Fruit fly (Drosophila melanogaster): ENCODE measurements around the gene CG9426.
A peak's percentile ranks its signal among the peaks of the same experiment; 100 is the strongest.
"Not testable (repeated sequence)": the region's sequence is repeated elsewhere in the genome, so short reads cannot be mapped to it uniquely, and the experiment has no call there.

CG9426 gene

DNA sequence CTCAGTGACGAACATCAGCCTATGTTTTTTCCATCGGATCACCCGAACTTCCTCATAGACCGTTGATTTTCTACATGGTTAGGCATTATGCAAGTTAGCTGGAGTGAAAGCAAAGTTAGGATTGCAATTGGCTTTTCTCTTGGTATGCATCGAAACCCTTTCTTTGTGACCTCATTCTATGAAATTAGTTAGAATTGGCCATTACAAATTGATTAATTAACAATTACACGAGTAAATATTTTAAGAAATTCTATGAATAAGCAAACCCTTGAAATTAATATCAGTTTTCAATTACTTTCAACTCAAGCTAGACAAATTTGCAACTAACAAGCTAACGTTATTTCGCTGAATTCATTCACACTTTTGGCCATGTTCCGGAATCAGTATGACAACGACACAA lies 12.0 kb upstream of the CG9426 start, which contains the start of gene Prosalpha6T:
TSS of gene Prosalpha6T (plus strand) at position 301 of the 400 bp plus-strand sequence.
- TF ChIP-seq noc (tag; optimal IDR thresholded peaks at IDR 0.05), result no peak

- TF ChIP-seq noc (tag; optimal IDR thresholded peaks at IDR 0.05), result no peak
Measured at dm6 chr2L:13229388-13229882, 9.7 kb upstream of the CG9426 start, which contains the start of gene CG16815. Gene CG16815, plus strand, starts transcription at chr2L:13229832.

DNA sequence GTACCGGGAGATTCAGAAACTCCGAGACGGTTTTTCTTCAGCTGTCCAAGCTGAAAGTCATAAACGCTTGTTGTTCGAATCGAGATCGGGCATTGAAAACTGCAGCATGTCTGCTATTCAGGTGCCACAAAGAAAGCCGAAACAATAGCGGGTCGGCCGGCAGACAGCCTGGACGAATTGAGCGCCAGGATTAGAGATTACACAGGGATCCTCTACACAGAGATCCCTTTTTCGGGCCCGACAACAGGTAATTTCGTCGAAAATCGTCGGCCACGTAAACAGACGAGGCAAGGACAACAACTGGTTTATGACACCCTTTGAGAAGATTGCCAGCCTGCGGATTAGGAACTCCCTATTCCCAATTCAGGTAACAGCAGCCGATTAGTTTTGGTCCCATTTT lies 7.5 kb upstream of the CG9426 start, which contains the start of gene CG16813:
TSS of gene CG16813 (plus strand) at position 288 of the 400 bp plus-strand sequence.
- no peak for TF ChIP-seq noc (tag; optimal IDR thresholded peaks at IDR 0.05)

DNA sequence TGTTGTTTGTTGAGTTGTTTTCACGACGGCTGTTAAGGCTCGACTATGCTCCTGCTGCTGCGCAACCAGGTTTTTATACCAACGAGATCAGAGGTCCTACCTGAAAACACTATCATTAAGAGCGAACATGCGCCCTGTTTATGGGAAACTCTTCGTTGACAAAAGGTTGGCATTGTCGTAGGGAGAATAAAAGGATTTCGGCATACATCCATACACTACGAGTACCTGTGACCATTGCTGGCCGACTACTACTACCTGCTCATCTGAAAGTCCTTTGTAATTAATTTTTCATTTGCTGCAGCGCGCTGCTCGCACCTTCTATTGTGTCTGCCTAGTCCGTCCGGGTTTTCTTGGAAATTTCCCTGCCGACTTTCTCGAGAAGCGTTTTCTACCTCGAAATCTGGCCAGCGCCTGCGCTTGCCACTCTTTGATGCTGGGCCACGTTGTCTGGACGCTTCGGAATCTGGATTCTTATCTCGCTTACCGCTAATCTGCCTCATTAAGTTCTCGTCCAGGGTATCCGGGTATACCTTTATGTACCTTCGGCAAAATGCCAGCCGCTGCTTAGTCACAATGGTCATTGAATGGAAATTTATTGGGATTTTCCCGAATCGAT lies 5.6 kb upstream of the CG9426 start, which contains the start of gene CG15480:
TSS of gene CG15480 (minus strand) at position 51 of the 616 bp plus-strand sequence.
- TF ChIP-seq noc (tag; optimal IDR thresholded peaks at IDR 0.05), result no peak

- TF ChIP-seq noc (tag; optimal IDR thresholded peaks at IDR 0.05), result no peak
Measured at dm6 chr2L:13222225-13222648, 2.5 kb upstream of the CG9426 start, which contains the start of the genes Ski6 and CG16812. Gene Ski6, minus strand, starts transcription at chr2L:13222429. Gene CG16812, plus strand, starts transcription at chr2L:13222587.

dm6 chr2L:13215010-13215409 lies 4.7 kb downstream of the CG9426 start, which contains the start of gene kek4:
Gene kek4, minus strand, starts transcription at chr2L:13215350.
- TF ChIP-seq noc (tag; optimal IDR thresholded peaks at IDR 0.05), result no peak

dm6 chr2L:13211764-13212265 lies 7.9 kb downstream of the CG9426 start, which contains the start of gene CG15482:
Gene CG15482, minus strand, starts transcription at chr2L:13211814.
- TF ChIP-seq noc (tag; optimal IDR thresholded peaks at IDR 0.05), result not testable (repeated sequence)

DNA sequence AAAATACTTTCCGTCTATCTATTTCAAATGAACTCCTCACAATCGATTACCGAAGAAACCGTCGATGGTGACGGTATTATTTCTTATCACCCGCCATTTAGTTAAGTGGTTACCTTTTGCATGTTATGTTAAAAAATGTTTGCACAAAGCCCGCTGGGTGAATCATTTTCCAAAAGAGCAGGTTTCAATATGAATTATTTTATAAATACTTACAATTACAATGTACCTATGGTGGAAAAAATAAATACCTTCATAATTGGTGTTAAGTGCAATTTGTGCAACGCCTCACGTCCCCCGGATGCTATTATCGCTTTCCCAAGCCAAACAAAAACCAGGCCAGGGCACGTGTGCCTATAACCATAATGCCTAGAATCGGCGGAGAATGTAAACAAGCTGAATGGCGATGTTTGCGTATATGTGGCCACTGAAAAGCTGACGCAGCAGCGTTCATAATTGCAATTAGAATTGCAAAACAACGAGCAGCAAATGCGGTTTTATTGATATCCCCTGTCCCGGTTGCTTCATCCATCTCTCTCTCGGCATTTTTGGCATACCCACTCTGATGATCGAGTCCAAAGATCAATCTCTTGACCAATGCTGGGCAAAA lies 12.8 kb downstream of the CG9426 start:
- no peak for TF ChIP-seq noc (tag; optimal IDR thresholded peaks at IDR 0.05)

dm6 chr2L:13206077-13206668 lies 13.6 kb downstream of the CG9426 start:
- peak; percentile 57 for TF ChIP-seq noc (tag; optimal IDR thresholded peaks at IDR 0.05)

- TF ChIP-seq noc (tag; optimal IDR thresholded peaks at IDR 0.05), result no peak
Measured at dm6 chr2L:13205256-13205655, 14.5 kb downstream of the CG9426 start.

- TF ChIP-seq noc (tag; optimal IDR thresholded peaks at IDR 0.05), result no peak
Measured at dm6 chr2L:13204151-13204550, 15.6 kb downstream of the CG9426 start.

dm6 chr2L:13203437-13204137 lies 16.1 kb downstream of the CG9426 start, which contains the start of gene Pect:
Gene Pect, plus strand, starts transcription at chr2L:13203762.
- TF ChIP-seq noc (tag; optimal IDR thresholded peaks at IDR 0.05), result peak; percentile 51

DNA sequence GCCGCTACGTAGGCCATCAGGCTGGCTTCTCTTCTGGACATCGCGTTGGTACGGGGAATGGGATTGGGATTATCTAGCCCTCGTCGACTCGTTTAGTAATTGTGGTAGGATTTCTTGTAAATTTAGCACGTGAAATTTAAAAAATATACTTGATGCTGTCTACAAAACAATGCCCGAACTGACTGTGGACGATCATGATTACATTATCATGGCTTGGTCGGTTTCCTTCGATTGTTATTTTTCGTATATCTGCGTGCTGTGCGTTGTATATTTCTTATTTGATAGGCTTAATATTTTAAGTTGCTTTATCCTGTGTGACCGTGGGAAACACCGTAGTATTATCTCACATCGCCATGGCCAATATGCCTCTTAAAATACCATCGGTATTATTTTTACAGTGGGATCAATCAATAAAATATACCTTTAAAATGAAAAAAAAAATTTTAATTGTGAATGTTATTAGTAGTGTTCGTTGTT lies 16.7 kb downstream of the CG9426 start, which contains the start of gene CG16972:
TSS of gene CG16972 (minus strand) at position 336 of the 477 bp plus-strand sequence.
- TF ChIP-seq noc (tag; optimal IDR thresholded peaks at IDR 0.05), result no peak

dm6 chr2L:13195822-13196221 lies 23.9 kb downstream of the CG9426 start:
- no peak for TF ChIP-seq noc (tag; optimal IDR thresholded peaks at IDR 0.05)

- TF ChIP-seq noc (tag; optimal IDR thresholded peaks at IDR 0.05), result no peak
Measured at dm6 chr2L:13191894-13192293, 27.8 kb downstream of the CG9426 start, which contains the start of the genes CG16974 and Edem2. Gene CG16974, minus strand, starts transcription at chr2L:13191979. Gene Edem2, plus strand, starts transcription at chr2L:13192201.
